Fruit fly (Drosophila melanogaster): ENCODE measurements around the gene mats.

mats gene

dm6 chr3R:22447874-22448254 is 26.9 kb downstream of the mats start, which contains the start of gene CG34376 (continued):
- TF ChIP-seq dac (GFP tag; optimal IDR thresholded peaks at IDR 0.05) = no peak
- TF ChIP-seq CG11294 (GFP tag; IDR thresholded peaks at IDR 0.05) = no peak
- no peak for TF ChIP-seq Ets21C (GFP tag; optimal IDR thresholded peaks at IDR 0.05)
- no peak for TF ChIP-seq CG6808 (GFP tag; optimal IDR thresholded peaks at IDR 0.05)
- TF ChIP-seq CG9139 (GFP tag; optimal IDR thresholded peaks at IDR 0.05) = peak; percentile 18
- no peak for TF ChIP-seq CG6792 (GFP tag; optimal IDR thresholded peaks at IDR 0.05)
- no peak for TF ChIP-seq fd85E (GFP tag; optimal IDR thresholded peaks at IDR 0.05)
- peak; percentile 73; the same call in 1 of the 3 replicates for TF ChIP-seq CG8119 (GFP tag; IDR thresholded peaks at IDR 0.05)
- TF ChIP-seq CG11902 (GFP tag; optimal IDR thresholded peaks at IDR 0.05) = no peak
- TF ChIP-seq fkh (GFP tag; optimal IDR thresholded peaks at IDR 0.05) = peak; percentile 100
- no peak for TF ChIP-seq Eip75B (GFP tag; optimal IDR thresholded peaks at IDR 0.05)
- peak; percentile 83 for TF ChIP-seq eg (GFP tag; IDR thresholded peaks at IDR 0.05)
- peak; percentile 27 for TF ChIP-seq CG4318 (GFP tag; optimal IDR thresholded peaks at IDR 0.05)
- TF ChIP-seq CG1621 (tag; optimal IDR thresholded peaks at IDR 0.05) = peak; percentile 94

DNA sequence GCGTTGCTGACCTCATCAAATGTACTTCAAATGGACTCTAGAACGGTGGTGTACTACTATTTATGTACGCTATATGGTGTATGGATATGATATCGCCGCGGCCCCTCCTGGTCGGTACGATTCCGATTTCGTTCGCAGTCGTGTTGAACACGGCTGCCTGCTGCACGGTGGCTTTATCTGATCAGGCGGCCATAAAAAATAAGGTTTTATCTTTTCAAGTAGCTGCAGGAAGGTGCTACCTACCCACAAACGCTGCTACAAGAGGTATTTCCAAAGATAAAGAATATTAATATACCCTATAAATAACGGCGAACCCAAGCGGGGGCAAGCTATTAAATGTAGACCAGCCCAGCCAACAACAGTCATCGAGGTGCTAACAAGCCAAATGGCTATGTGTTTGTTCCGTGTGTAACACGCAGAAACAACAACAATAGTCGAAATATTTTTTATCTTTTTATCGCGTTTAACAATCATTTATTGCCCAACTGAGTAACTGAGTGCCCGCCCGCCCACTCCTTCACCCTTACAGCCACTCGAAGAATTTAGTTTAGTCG is 29.0 kb downstream of the mats start:
- TF ChIP-seq Sox15 (GFP tag; optimal IDR thresholded peaks at IDR 0.05) (no peak), eg (GFP tag; IDR thresholded peaks at IDR 0.05) (no peak), CG10631 (GFP tag; optimal IDR thresholded peaks at IDR 0.05) (no peak), vri (GFP tag; optimal IDR thresholded peaks at IDR 0.05) (no peak), fkh (GFP tag; optimal IDR thresholded peaks at IDR 0.05) (peak; percentile 15)

DNA sequence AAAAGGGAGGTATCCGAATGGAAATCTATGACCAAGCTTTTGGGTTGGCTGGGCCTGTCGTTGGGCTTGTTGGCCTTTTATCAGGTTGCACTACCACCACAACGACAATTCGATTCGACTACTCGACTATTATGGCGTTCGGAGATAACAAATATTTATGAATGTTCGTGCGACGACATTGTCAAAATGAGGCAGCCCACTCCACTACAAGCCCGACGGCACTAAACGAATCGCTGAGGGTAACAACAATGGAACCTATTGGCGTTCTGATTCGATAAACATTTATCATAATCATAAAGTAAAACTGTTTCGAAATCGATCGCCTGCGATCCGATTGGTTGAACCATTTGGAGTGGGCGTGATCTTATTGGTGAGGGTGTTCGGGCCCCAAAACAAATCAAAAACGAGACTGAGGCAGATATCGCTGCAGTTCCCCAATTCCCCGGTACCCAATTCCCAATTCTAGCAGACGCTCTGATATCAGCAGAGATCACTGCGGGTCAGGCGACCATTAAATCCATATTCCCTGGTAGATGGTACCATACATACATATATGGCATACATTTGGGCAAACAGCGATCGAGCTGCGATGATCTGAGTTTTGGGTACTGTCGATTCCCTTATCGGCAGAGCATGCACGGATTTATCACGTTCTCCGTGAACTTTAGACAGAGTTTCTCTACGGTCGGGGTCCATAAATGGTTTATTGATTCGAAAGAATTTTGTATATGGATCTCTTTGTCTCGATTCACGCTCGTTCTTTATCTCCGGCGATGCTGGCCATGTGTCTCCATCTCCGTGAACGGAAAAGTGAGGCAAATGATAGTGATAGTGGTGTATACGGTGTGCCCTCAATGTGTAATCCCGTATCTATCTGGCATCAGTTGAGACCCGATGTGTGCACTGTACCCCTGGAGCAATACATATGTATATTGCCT is 33.7 kb downstream of the mats start:
- peak; percentile 98 for TF ChIP-seq svp (GFP tag)
- TF ChIP-seq dac (GFP tag; optimal IDR thresholded peaks at IDR 0.05) = no peak

- TF ChIP-seq fd85E (GFP tag; optimal IDR thresholded peaks at IDR 0.05) (no peak), salr (GFP tag; optimal IDR thresholded peaks at IDR 0.05) (no peak), CG1621 (tag; optimal IDR thresholded peaks at IDR 0.05) (peak; percentile 18), svp (GFP tag) (peak; percentile 81), CG6854 (GFP tag; optimal IDR thresholded peaks at IDR 0.05) (no peak), Eip78C (GFP tag) (peak; percentile 88), lz (GFP tag; optimal IDR thresholded peaks at IDR 0.05) (peak; percentile 9), Ets21C (GFP tag; optimal IDR thresholded peaks at IDR 0.05) (no peak), CG31627 (GFP tag; optimal IDR thresholded peaks at IDR 0.05) (no peak), vri (GFP tag; optimal IDR thresholded peaks at IDR 0.05) (no peak), acj6 (GFP tag; optimal IDR thresholded peaks at IDR 0.05) (no peak), CG9139 (GFP tag; optimal IDR thresholded peaks at IDR 0.05) (no peak), CG11762 (GFP tag; optimal IDR thresholded peaks at IDR 0.05; ENCODE audit: insufficient read depth) (peak; percentile 37), CG16779 (tag; optimal IDR thresholded peaks at IDR 0.05) (peak; percentile 35), CG32006 (GFP tag; optimal IDR thresholded peaks at IDR 0.05) (peak; percentile 72), CG10631 (GFP tag; optimal IDR thresholded peaks at IDR 0.05) (peak; percentile 20), pdm3 (GFP tag; optimal IDR thresholded peaks at IDR 0.05) (peak; percentile 34), CG6792 (GFP tag; optimal IDR thresholded peaks at IDR 0.05) (peak; percentile 38), CG8632 (GFP tag; optimal IDR thresholded peaks at IDR 0.05) (peak; percentile 29), Blimp-1 (GFP tag; optimal IDR thresholded peaks at IDR 0.05) (no peak), Hr4 (GFP tag; optimal IDR thresholded peaks at IDR 0.05) (no peak), Ets96B (tag; optimal IDR thresholded peaks at IDR 0.05) (peak; percentile 45), CG6808 (GFP tag; optimal IDR thresholded peaks at IDR 0.05) (peak; percentile 53), net (GFP tag; optimal IDR thresholded peaks at IDR 0.05) (peak; percentile 26), spab (GFP tag; optimal IDR thresholded peaks at IDR 0.05) (peak; percentile 54), Hr39 (GFP tag; optimal IDR thresholded peaks at IDR 0.05) (no peak), Sox14 (GFP tag; optimal IDR thresholded peaks at IDR 0.05) (peak; percentile 32), CG34406 (GFP tag; optimal IDR thresholded peaks at IDR 0.05) (peak; percentile 32), CG15336 (GFP tag; IDR thresholded peaks at IDR 0.05) (no peak), ss (GFP tag; optimal IDR thresholded peaks at IDR 0.05) (peak in 1 of 2 experiments; percentile 48), CG6276 (GFP tag; optimal IDR thresholded peaks at IDR 0.05) (peak; percentile 27), CG3919 (GFP tag; optimal IDR thresholded peaks at IDR 0.05) (peak; percentile 35)
Observed at dm6 chr3R:22455335-22455985, 34.5 kb downstream of the mats start.
